Worm (Caenorhabditis elegans) whole organism, L1 larva: ENCODE data around the gene Y48E1B.8.

Experiments used
- F16B12.6 ChIP-seq: fragments of 150-350 bp; optimal IDR thresholded peaks from 2 replicates; lab custom pipeline; 2014; ENCODE audit warnings: missing biosample characterization, missing genetic modification characterization
- Y116A8C.19 ChIP-seq: sonication (generic microtip); optimal IDR thresholded peaks from 2 replicates; lab custom pipeline; 2016; ENCODE audit warnings: missing compliant biosample characterization, missing genetic modification characterization, borderline replicate concordance
- aha-1 ChIP-seq: fragments of 150-350 bp; optimal IDR thresholded peaks from 2 replicates; lab custom pipeline; 2014; ENCODE audit warnings: missing biosample characterization, missing genetic modification characterization
- ceh-90 ChIP-seq: sonication (generic microtip); optimal IDR thresholded peaks from 2 replicates; lab custom pipeline; 2016; ENCODE audit warnings: missing genetic modification characterization, missing compliant biosample characterization
- lsy-2 ChIP-seq, 2 experiments: fragments of 150-350 bp; optimal IDR thresholded peaks; 2 replicates each; lab custom pipeline; 2014; ENCODE audit warnings: missing biosample characterization in 2 of 2, missing genetic modification characterization in 2 of 2
- mep-1 ChIP-seq: fragments of 150-350 bp; optimal IDR thresholded peaks from 2 replicates; lab custom pipeline; 2014; ENCODE audit warnings: missing biosample characterization, missing genetic modification characterization
- nhr-76 ChIP-seq: sonication (generic microtip); optimal IDR thresholded peaks from 2 replicates; lab custom pipeline; 2017; ENCODE audit warnings: missing biosample characterization, missing genetic modification characterization
- nhr-77 ChIP-seq: fragments of 150-350 bp; optimal IDR thresholded peaks from 2 replicates; lab custom pipeline; 2014; ENCODE audit warnings: missing biosample characterization, missing genetic modification characterization
- pqm-1 ChIP-seq: sonication (generic microtip); optimal IDR thresholded peaks from 3 replicates; lab custom pipeline; 2017; ENCODE audit warnings: missing biosample characterization, missing genetic modification characterization
- skn-1 ChIP-seq: fragments of 150-350 bp; optimal IDR thresholded peaks from 2 replicates; lab custom pipeline; 2014; ENCODE audit warnings: missing biosample characterization, missing genetic modification characterization
- unc-62 ChIP-seq: fragments of 150-350 bp; optimal IDR thresholded peaks from 2 replicates; lab custom pipeline; 2014; ENCODE audit warnings: missing biosample characterization, missing genetic modification reagents, missing genetic modification characterization
- zag-1 ChIP-seq: fragments of 150-350 bp; optimal IDR thresholded peaks from 2 replicates; lab custom pipeline; 2014; ENCODE audit warnings: missing biosample characterization, missing genetic modification characterization

DNA sequence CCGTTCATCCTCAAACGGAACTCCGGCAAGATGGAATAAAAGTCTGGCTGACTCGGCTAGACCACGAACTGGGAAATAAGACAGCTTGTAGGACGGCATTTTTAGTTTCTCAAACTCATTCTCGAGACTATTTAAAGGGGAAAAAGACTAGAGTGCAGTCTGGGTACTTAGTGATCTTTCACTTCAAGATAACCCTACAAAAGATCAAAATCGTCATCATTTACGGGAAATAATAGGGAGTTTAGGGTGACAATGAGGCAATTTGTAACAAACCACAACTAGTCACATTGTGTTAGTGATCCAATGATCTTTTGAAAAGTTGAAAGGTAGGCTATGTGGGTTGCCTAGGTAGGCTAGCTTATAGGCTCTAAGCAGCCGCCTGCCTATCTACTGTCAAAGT, 30.5 kb downstream of the Y48E1B.8 start, which contains the start of gene gst-14:
- TF ChIP-seq nhr-76 (tag; lab: Kevin White, UChicago) (no peak), pqm-1 (tag; lab: Kevin White, UChicago) (no peak), zag-1 (tag; lab: Kevin White, UChicago) (no peak), skn-1 (tag; lab: Kevin White, UChicago) (no peak), unc-62 (no peak), lsy-2 (tag; optimal IDR thresholded peaks at IDR 0.05; lab: Kevin White, UChicago) (no peak), aha-1 (tag; lab: Kevin White, UChicago) (no peak), mep-1 (no peak), ceh-90 (tag; lab: Kevin White, UChicago) (no peak), F16B12.6 (tag; lab: Kevin White, UChicago) (no peak), nhr-77 (no peak), Y116A8C.19 (tag; lab: Kevin White, UChicago) (no peak)
